Fruit fly (Drosophila melanogaster): ENCODE measurements around the gene CG31668.
A peak's percentile ranks its signal among the peaks of the same experiment; 100 is the strongest.

The CG31668 gene

DNA sequence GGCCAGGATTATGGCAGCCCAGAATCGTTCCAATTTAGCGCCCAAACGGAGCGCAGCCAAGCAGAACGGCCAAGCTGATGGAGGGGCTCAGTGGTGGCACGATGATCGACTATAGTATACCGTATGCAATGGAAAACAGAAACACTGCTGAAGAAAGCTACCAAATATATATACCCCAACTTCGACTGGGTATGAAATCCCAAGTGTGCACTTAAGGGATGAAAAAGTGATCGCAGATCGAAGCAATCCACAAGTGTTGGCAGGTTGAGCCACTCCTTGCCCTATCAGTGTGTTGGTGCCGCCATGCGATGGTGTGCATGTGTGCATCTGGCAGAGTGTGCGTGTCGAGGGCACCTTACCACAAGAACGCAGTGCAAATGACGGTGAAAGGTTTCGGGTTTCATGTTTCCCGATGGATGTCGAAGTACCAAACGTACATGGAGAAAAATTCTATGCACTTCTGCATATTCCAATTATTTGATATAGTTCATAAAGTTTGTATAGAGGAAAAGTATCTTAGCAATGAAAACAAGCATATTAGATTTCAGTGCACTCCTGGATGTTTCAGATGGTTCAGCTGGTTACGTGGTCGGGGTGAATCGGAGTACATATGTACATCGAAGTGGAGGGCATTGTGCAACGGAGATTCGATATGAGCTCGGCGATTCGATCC, 23.9 kb downstream of the CG31668 start (continued):
- no peak for TF ChIP-seq Rfx (GFP tag; IDR thresholded peaks at IDR 0.05)
- no peak for TF ChIP-seq CG6813 (GFP tag; optimal IDR thresholded peaks at IDR 0.05)
- no peak for TF ChIP-seq cas (GFP tag; IDR thresholded peaks at IDR 0.05)
- TF ChIP-seq croc (GFP tag; conservative IDR thresholded peaks at IDR 0.05), result no peak
- TF ChIP-seq p53 (GFP tag; optimal IDR thresholded peaks at IDR 0.05), result no peak
- TF ChIP-seq Mes4 (GFP tag; optimal IDR thresholded peaks at IDR 0.05), result no peak
- TF ChIP-seq Oli (tag; optimal IDR thresholded peaks at IDR 0.05), result no peak
- TF ChIP-seq tll (GFP tag; optimal IDR thresholded peaks at IDR 0.05), result peak in 1 of 2 experiments; percentile 23
- no peak for TF ChIP-seq Lpt (GFP tag; optimal IDR thresholded peaks at IDR 0.05)
- peak; percentile 73 for TF ChIP-seq CG6791 (GFP tag; IDR thresholded peaks at IDR 0.05; ENCODE audit: partially characterized antibody)
- peak; percentile 99 for TF ChIP-seq zf30C (GFP tag; optimal IDR thresholded peaks at IDR 0.05)
- TF ChIP-seq nerfin-2 (GFP tag; IDR thresholded peaks at IDR 0.05; ENCODE audit: partially characterized antibody), result peak; percentile 65
- TF ChIP-seq CG15696 (tag; optimal IDR thresholded peaks at IDR 0.05), result peak; percentile 52
- TF ChIP-seq Xrp1 (GFP tag; IDR thresholded peaks at IDR 0.05), result peak; percentile 35; the same call in 1 of the 2 replicates
- TF ChIP-seq sna (GFP tag; IDR thresholded peaks at IDR 0.05; ENCODE audit: partially characterized antibody), result peak; percentile 33; the same call in 1 of the 2 replicates
- TF ChIP-seq kay (GFP tag; optimal IDR thresholded peaks at IDR 0.05), result no peak
- no peak for TF ChIP-seq D (optimal IDR thresholded peaks at IDR 0.05)
- no peak for TF ChIP-seq D (GFP tag; optimal IDR thresholded peaks at IDR 0.05)
- TF ChIP-seq CG12236 (GFP tag; optimal IDR thresholded peaks at IDR 0.05), result no peak
- peak; percentile 66 for TF ChIP-seq CG8478 (optimal IDR thresholded peaks at IDR 0.05)
- TF ChIP-seq Sry-β (GFP tag; optimal IDR thresholded peaks at IDR 0.05), result no peak
- TF ChIP-seq CG1647 (GFP tag; optimal IDR thresholded peaks at IDR 0.05), result no peak
- no peak for TF ChIP-seq CG17361 (GFP tag; IDR thresholded peaks at IDR 0.05)
- no peak for TF ChIP-seq CG17802 (tag; optimal IDR thresholded peaks at IDR 0.05)
- TF ChIP-seq Dfd (GFP tag; optimal IDR thresholded peaks at IDR 0.05), result no peak
- TF ChIP-seq CG2129 (GFP tag; IDR thresholded peaks at IDR 0.05; ENCODE audit: partially characterized antibody), result no peak
- no peak for TF ChIP-seq CG8290 (GFP tag; optimal IDR thresholded peaks at IDR 0.05)
- no peak for TF ChIP-seq CG8290 (tag; optimal IDR thresholded peaks at IDR 0.05)
- TF ChIP-seq Hey (tag; optimal IDR thresholded peaks at IDR 0.05), result no peak
- no peak for TF ChIP-seq CG18764 (GFP tag; optimal IDR thresholded peaks at IDR 0.05)
- no peak for TF ChIP-seq usp (GFP tag; optimal IDR thresholded peaks at IDR 0.05)
- no peak for TF ChIP-seq Antp (GFP tag; optimal IDR thresholded peaks at IDR 0.05)
- no peak for TF ChIP-seq Ets65A (GFP tag)
- no peak for TF ChIP-seq H2.0 (GFP tag; IDR thresholded peaks at IDR 0.05)
- TF ChIP-seq gcm (GFP tag; optimal IDR thresholded peaks at IDR 0.05), result no peak
- TF ChIP-seq CG18262 (tag; optimal IDR thresholded peaks at IDR 0.05), result no peak
- TF ChIP-seq CG1792 (GFP tag; optimal IDR thresholded peaks at IDR 0.05), result no peak
- TF ChIP-seq CG7963 (GFP tag; IDR thresholded peaks at IDR 0.05; ENCODE audit: partially characterized antibody), result peak; percentile 70
- TF ChIP-seq fd96Cb (tag; optimal IDR thresholded peaks at IDR 0.05), result no peak
- TF ChIP-seq CG10565 (GFP tag; optimal IDR thresholded peaks at IDR 0.05), result no peak
- no peak for TF ChIP-seq CG4282 (GFP tag; optimal IDR thresholded peaks at IDR 0.05)
- TF ChIP-seq CG11504 (tag; optimal IDR thresholded peaks at IDR 0.05), result no peak
- TF ChIP-seq CG42726 (GFP tag; IDR thresholded peaks at IDR 0.05; ENCODE audit: partially characterized antibody), result no peak
- 0 out of 3 replicates have a peak, but pooled peaks have one; percentile 40 for TF ChIP-seq ci (GFP tag; IDR thresholded peaks at IDR 0.05)
- TF ChIP-seq CG13624 (GFP tag; optimal IDR thresholded peaks at IDR 0.05), result no peak
- no peak for TF ChIP-seq btn (GFP tag; optimal IDR thresholded peaks at IDR 0.05)
- peak; percentile 63 for TF ChIP-seq HLH4C (GFP tag; IDR thresholded peaks at IDR 0.05; ENCODE audit: partially characterized antibody)
